Worm (Caenorhabditis elegans) whole organism, young adult: ENCODE data around the gene M6.4.

ENCODE experiments used
- bed-1 ChIP-seq: fragments of 200-800 bp; sonication (Bioruptor generic); IDR thresholded peaks from 2 replicates; pipeline ENCODE4 v1.3.6; 2022; ENCODE audit warnings: missing genetic modification reagents, missing genetic modification characterization, missing compliant biosample characterization
- die-1 ChIP-seq: sonication (generic microtip); optimal IDR thresholded peaks from 2 replicates; lab custom pipeline; 2016; ENCODE audit warnings: missing genotype, mild to moderate bottlenecking, missing genetic modification characterization, missing compliant biosample characterization
- ets-4 ChIP-seq: fragments of 200-800 bp; sonication (Bioruptor generic); optimal IDR thresholded peaks from 2 replicates; lab custom pipeline; 2018; ENCODE audit warnings: mild to moderate bottlenecking, missing genetic modification characterization, missing compliant biosample characterization
- mxl-1 ChIP-seq: sonication (generic microtip); optimal IDR thresholded peaks from 2 replicates; lab custom pipeline; 2016; ENCODE audit warnings: missing genetic modification characterization, missing compliant biosample characterization
- xnd-1 ChIP-seq: sonication (generic microtip); optimal IDR thresholded peaks from 2 replicates; lab custom pipeline; 2016; ENCODE audit warnings: missing genotype, missing genetic modification reagents, missing genetic modification characterization, missing compliant biosample characterization
- ztf-25 ChIP-seq: fragments of 200-800 bp; sonication (Bioruptor generic); IDR thresholded peaks from 2 replicates; pipeline ENCODE4 v1.3.6; 2022; ENCODE audit warnings: missing genetic modification reagents, missing genetic modification characterization, missing compliant biosample characterization

DNA sequence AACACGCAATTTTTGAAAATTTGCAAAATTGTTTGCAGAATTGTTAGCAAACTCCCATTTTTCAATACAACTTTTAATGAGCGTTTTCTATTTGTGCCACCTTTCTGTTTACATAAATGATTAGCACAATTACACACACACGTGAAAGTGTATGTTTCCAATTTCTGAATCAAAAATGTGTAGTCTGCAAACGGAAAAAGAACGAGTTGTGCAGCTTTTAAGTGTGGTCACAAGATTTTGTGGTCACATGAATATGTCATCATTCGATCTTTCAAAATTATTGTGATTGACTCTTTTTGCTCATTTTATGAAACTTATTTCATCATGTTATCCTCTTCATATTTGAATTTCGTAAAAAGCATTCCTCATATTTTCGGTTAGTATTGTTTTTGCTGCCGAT, 28.3 kb upstream of the M6.4 start:
- no peak for TF ChIP-seq bed-1
- no peak for TF ChIP-seq ets-4 (GFP tag; lab: Kevin White, UChicago)
- no peak for TF ChIP-seq xnd-1 (tag; lab: Kevin White, UChicago)
- TF ChIP-seq die-1 (tag; lab: Kevin White, UChicago): no peak
- TF ChIP-seq mxl-1 (tag; lab: Kevin White, UChicago): no peak
- no peak for TF ChIP-seq ztf-25 (GFP tag; lab: Robert Waterston, UW)
